3 fruit fly cellular contexts compared by ENCODE assay signal in the genomic region with DNA sequence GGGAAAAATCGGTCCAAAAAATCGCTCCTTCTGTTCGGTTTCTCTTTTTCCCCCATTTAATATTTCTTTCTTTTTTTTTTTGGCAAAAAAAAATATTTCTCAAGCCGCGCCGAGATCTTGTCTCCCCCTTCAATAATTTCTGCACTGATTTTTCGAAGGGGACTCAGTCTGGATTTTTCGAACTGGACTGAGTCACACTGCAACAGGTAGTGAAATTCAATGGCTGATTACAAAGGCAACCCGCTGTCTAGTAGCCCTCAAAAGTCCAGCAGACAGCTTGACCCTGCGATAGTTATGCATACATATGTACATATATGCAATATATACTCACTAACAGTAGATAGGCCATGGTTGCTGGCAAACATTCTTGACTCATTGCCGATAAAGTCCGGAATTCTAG.
TF ChIP-seq lines count a peak whose summit lies in the region.

No protein-coding gene starts in this region.

- no peak for TF ChIP-seq CTCF in whole organism, embryonic (GFP tag; optimal IDR thresholded peaks at IDR 0.05; lab: Kevin White, UChicago)

TF ChIP-seq in Kc167, 6 proteins besides CTCF, POLR2A, EP300 and RAD21:
- TF ChIP-seq ttk (optimal IDR thresholded peaks at IDR 0.05; lab: Kevin White, UChicago), result no peak
- peak; percentile 45 for TF ChIP-seq h (optimal IDR thresholded peaks at IDR 0.05; lab: Kevin White, UChicago)

TF ChIP-seq in whole organism, adult, 20 proteins besides CTCF, POLR2A, EP300 and RAD21:
- no peak for TF ChIP-seq toe (GFP tag; optimal IDR thresholded peaks at IDR 0.05; lab: Kevin White, UChicago)
- TF ChIP-seq ovo (GFP tag; optimal IDR thresholded peaks at IDR 0.05; lab: Kevin White, UChicago), result no peak
- TF ChIP-seq kay (GFP tag; lab: Kevin White, UChicago; ENCODE audit: borderline replicate concordance), result peak; percentile 8
- TF ChIP-seq CG11617 (GFP tag; optimal IDR thresholded peaks at IDR 0.05; lab: Kevin White, UChicago), result no peak

TF ChIP-seq in whole organism, embryonic, 481 proteins besides CTCF, POLR2A, EP300 and RAD21:
- TF ChIP-seq sens (GFP tag; lab: Kevin White, UChicago) (peak; percentile 68), trh (GFP tag; optimal IDR thresholded peaks at IDR 0.05; lab: Kevin White, UChicago) (no peak)
